Worm (Caenorhabditis elegans) whole organism, L2 larva: ENCODE results near the gene msp-63.
"Not testable (repeated sequence)": the region's sequence is repeated elsewhere in the genome, so short reads cannot be mapped to it uniquely, and the experiment has no call there.

Experiments used
- R02D3.7 ChIP-seq: fragments of 150-350 bp; optimal IDR thresholded peaks from 2 replicates; lab custom pipeline; 2014; ENCODE audit warnings: missing biosample characterization, missing genetic modification characterization
- dmd-4 ChIP-seq: sonication (generic microtip); optimal IDR thresholded peaks from 2 replicates; lab custom pipeline; 2017; ENCODE audit warnings: missing biosample characterization, missing genetic modification characterization
- lsy-2 ChIP-seq, 2 experiments: fragments of 150-350 bp in 1 of 2; sonication (generic microtip) in 1 of 2; optimal IDR thresholded peaks; 2 replicates each; lab custom pipeline; 2014 to 2017; ENCODE audit warnings: missing biosample characterization in 2 of 2, missing genetic modification characterization in 2 of 2
- nhr-129 ChIP-seq: fragments of 150-350 bp; optimal IDR thresholded peaks from 2 replicates; lab custom pipeline; 2014; ENCODE audit warnings: missing biosample characterization, missing genetic modification characterization
- nhr-25 ChIP-seq: fragments of 150-350 bp; sonication (generic microtip); optimal IDR thresholded peaks from 3 replicates; lab custom pipeline; 2014; ENCODE audit warnings: missing biosample characterization, missing genetic modification characterization
- sma-9 ChIP-seq, 2 experiments: fragments of 150-350 bp in 1 of 2; sonication (generic microtip) in 1 of 2; optimal IDR thresholded peaks; 2 replicates each; lab custom pipeline; 2014 to 2016; ENCODE audit warnings: missing genetic modification characterization in 2 of 2, mild to moderate bottlenecking in 1 of 2, missing biosample characterization in 1 of 2, missing compliant biosample characterization in 1 of 2, missing genetic modification reagents in 1 of 2, moderate library complexity in 1 of 2
- snpc-4 ChIP-seq: fragments of 150-350 bp; optimal IDR thresholded peaks from 2 replicates; lab custom pipeline; 2014; ENCODE audit warnings: missing biosample characterization, missing genetic modification characterization

DNA sequence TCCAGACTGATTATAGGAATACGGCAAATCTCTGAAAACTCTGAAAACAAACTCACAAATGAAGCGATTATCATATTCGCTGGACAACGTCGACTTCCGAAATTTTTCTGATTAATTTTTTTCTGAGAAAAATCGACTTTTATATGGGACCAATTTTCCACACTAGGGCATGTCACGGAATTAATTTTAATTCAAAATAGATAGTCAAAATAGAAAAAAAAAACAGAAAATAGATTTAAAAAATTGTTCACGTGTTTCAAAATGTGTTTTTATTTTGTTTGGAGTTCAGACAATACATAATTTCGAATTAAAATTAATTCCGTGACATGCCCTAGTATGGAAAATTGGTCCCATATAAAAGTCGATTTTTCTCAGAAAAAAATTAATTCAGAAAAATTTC, 39.6 kb downstream of the msp-63 start, which contains the start of the genes F10C1.3 and F10C1.23:
- TF ChIP-seq nhr-129 (tag; lab: Kevin White, UChicago); lsy-2 (tag; optimal IDR thresholded peaks at IDR 0.05; lab: Kevin White, UChicago); snpc-4; R02D3.7 (tag; lab: Kevin White, UChicago); dmd-4 (tag; lab: Kevin White, UChicago); sma-9 (GFP tag; optimal IDR thresholded peaks at IDR 0.05; lab: Kevin White, UChicago); sma-9 (tag; optimal IDR thresholded peaks at IDR 0.05; lab: Kevin White, UChicago); nhr-25 (tag; lab: Kevin White, UChicago): not testable (repeated sequence)
